Worm (Caenorhabditis elegans) whole organism, L1 larva: ENCODE measurements around the gene agr-1.

Experiments used
- F16B12.6 ChIP-seq: fragments of 150-350 bp; optimal IDR thresholded peaks from 2 replicates; lab custom pipeline; 2014; ENCODE audit warnings: missing biosample characterization, missing genetic modification characterization
- ama-1 ChIP-seq: fragments of 150-350 bp; optimal IDR thresholded peaks from 2 replicates; lab custom pipeline; 2014
- blmp-1 ChIP-seq: fragments of 150-350 bp; optimal IDR thresholded peaks from 2 replicates; lab custom pipeline; 2014; ENCODE audit warnings: missing biosample characterization, missing genetic modification characterization
- ceh-82 ChIP-seq, 3 experiments: fragments of 150-350 bp in 1 of 3; sonication (generic microtip) in 2 of 3; optimal IDR thresholded peaks; 2 replicates each; lab custom pipeline; 2014 to 2017; ENCODE audit warnings: missing biosample characterization in 3 of 3, missing genetic modification characterization in 3 of 3
- dsc-1 ChIP-seq: sonication (generic microtip); optimal IDR thresholded peaks from 2 replicates; lab custom pipeline; 2016; ENCODE audit warnings: mild to moderate bottlenecking, missing genetic modification characterization, missing compliant biosample characterization
- efl-1 ChIP-seq, 4 experiments: fragments of 150-350 bp; optimal IDR thresholded peaks in 3 of 4; peaks in 1 of 4; 1 replicate in 1 of 4; 2 replicates in 3 of 4; lab custom pipeline; 2014; ENCODE audit warnings: missing biosample characterization in 2 of 4, missing genetic modification characterization in 2 of 4, missing genetic modification reagents in 2 of 4
- egl-13 ChIP-seq: sonication (generic microtip); optimal IDR thresholded peaks from 2 replicates; lab custom pipeline; 2016; ENCODE audit warnings: missing genotype, missing genetic modification reagents, missing genetic modification characterization, missing compliant biosample characterization
- egl-27 ChIP-seq, 2 experiments: fragments of 150-350 bp in 1 of 2; sonication (generic microtip); optimal IDR thresholded peaks; 3 replicates each; lab custom pipeline; 2017 to 2018; ENCODE audit warnings: missing biosample characterization in 2 of 2, missing genetic modification characterization in 2 of 2, missing genetic modification reagents in 2 of 2
- elt-3 ChIP-seq, 6 experiments: fragments of 150-350 bp in 1 of 6; sonication (generic microtip); optimal IDR thresholded peaks; 2 replicates each; lab custom pipeline; 2017 to 2018; ENCODE audit warnings: missing biosample characterization in 6 of 6, missing genetic modification characterization in 6 of 6, inconsistent platforms in 1 of 6
- fkh-10 ChIP-seq: sonication (generic microtip); optimal IDR thresholded peaks from 2 replicates; lab custom pipeline; 2017; ENCODE audit warnings: missing biosample characterization, missing genetic modification reagents, missing genetic modification characterization
- fkh-4 ChIP-seq: sonication (generic microtip); optimal IDR thresholded peaks from 2 replicates; lab custom pipeline; 2016; ENCODE audit warnings: missing compliant biosample characterization, missing genetic modification characterization, borderline replicate concordance
- fkh-8 ChIP-seq: sonication (generic microtip); optimal IDR thresholded peaks from 2 replicates; lab custom pipeline; 2016; ENCODE audit warnings: mild to moderate bottlenecking, missing genetic modification characterization, missing compliant biosample characterization
- hlh-17 ChIP-seq: fragments of 200-800 bp; sonication (Bioruptor generic); optimal IDR thresholded peaks from 2 replicates; lab custom pipeline; 2018; ENCODE audit warnings: missing genetic modification characterization, mild to moderate bottlenecking, missing compliant biosample characterization, moderate library complexity, borderline replicate concordance
- irx-1 ChIP-seq: sonication (generic microtip); optimal IDR thresholded peaks from 2 replicates; lab custom pipeline; 2016; ENCODE audit warnings: missing genetic modification characterization, missing compliant biosample characterization
- jun-1 ChIP-seq: fragments of 150-350 bp; optimal IDR thresholded peaks from 2 replicates; lab custom pipeline; 2014; ENCODE audit warnings: missing biosample characterization, missing genetic modification reagents, missing genetic modification characterization
- lin-14 ChIP-seq: fragments of 200-800 bp; sonication (Bioruptor generic); optimal IDR thresholded peaks from 2 replicates; lab custom pipeline; 2018; ENCODE audit warnings: mild to moderate bottlenecking, missing genetic modification characterization, moderate library complexity, missing compliant biosample characterization
- lir-3 ChIP-seq: sonication (generic microtip); optimal IDR thresholded peaks from 2 replicates; lab custom pipeline; 2016; ENCODE audit warnings: mild to moderate bottlenecking, missing genetic modification characterization, moderate library complexity, missing compliant biosample characterization; ENCODE audit not compliant: poor library complexity
- lsy-2 ChIP-seq, 2 experiments: fragments of 150-350 bp; optimal IDR thresholded peaks; 2 replicates each; lab custom pipeline; 2014; ENCODE audit warnings: missing biosample characterization in 2 of 2, missing genetic modification characterization in 2 of 2
- mab-9 ChIP-seq: fragments of 200-800 bp; sonication (Bioruptor generic); IDR thresholded peaks from 2 replicates; pipeline ENCODE4 v1.3.6; 2022; ENCODE audit warnings: missing genetic modification reagents, missing genetic modification characterization, missing compliant biosample characterization
- mdl-1 ChIP-seq, 2 experiments: fragments of 150-350 bp; optimal IDR thresholded peaks; 2 replicates each; lab custom pipeline; 2014 to 2017; ENCODE audit warnings: missing biosample characterization in 2 of 2, missing genetic modification characterization in 2 of 2, inconsistent platforms in 1 of 2
- mef-2 ChIP-seq: fragments of 150-350 bp; optimal IDR thresholded peaks from 2 replicates; lab custom pipeline; 2014; ENCODE audit warnings: missing biosample characterization, missing genetic modification characterization
- mep-1 ChIP-seq: fragments of 150-350 bp; optimal IDR thresholded peaks from 2 replicates; lab custom pipeline; 2014; ENCODE audit warnings: missing biosample characterization, missing genetic modification characterization
- nhr-19 ChIP-seq: fragments of 200-800 bp; sonication (Bioruptor generic); conservative IDR thresholded peaks from 2 replicates; pipeline ENCODE4 v1.3.6; 2022; ENCODE audit warnings: missing genetic modification characterization, missing compliant biosample characterization
- nhr-20 ChIP-seq: sonication (generic microtip); optimal IDR thresholded peaks from 2 replicates; lab custom pipeline; 2016; ENCODE audit warnings: mild to moderate bottlenecking, missing genetic modification characterization, missing compliant biosample characterization
- nhr-237 ChIP-seq: fragments of 150-350 bp; optimal IDR thresholded peaks from 2 replicates; lab custom pipeline; 2014; ENCODE audit warnings: missing biosample characterization, missing genetic modification characterization
- nhr-47 ChIP-seq: sonication (generic microtip); optimal IDR thresholded peaks from 2 replicates; lab custom pipeline; 2016; ENCODE audit warnings: mild to moderate bottlenecking, missing genetic modification characterization, moderate library complexity, missing compliant biosample characterization
- nhr-71 ChIP-seq: sonication (generic microtip); optimal IDR thresholded peaks from 2 replicates; lab custom pipeline; 2016; ENCODE audit warnings: mild to moderate bottlenecking, missing genetic modification characterization, moderate library complexity, missing compliant biosample characterization
- nhr-77 ChIP-seq: fragments of 150-350 bp; optimal IDR thresholded peaks from 2 replicates; lab custom pipeline; 2014; ENCODE audit warnings: missing biosample characterization, missing genetic modification characterization
- nhr-85 ChIP-seq: sonication (generic microtip); peaks from one replicate; lab custom pipeline; 2016; ENCODE audit warnings: missing genetic modification characterization, inconsistent platforms, missing compliant biosample characterization
- pag-3 ChIP-seq: sonication (generic microtip); optimal IDR thresholded peaks from 2 replicates; lab custom pipeline; 2017; ENCODE audit warnings: missing genetic modification characterization, mild to moderate bottlenecking, missing compliant biosample characterization, antibody characterized with exemption, borderline replicate concordance; ENCODE audit not compliant: insufficient read depth
- rnt-1 ChIP-seq: sonication (generic microtip); optimal IDR thresholded peaks from 2 replicates; lab custom pipeline; 2016; ENCODE audit warnings: mild to moderate bottlenecking, missing genetic modification characterization, moderate library complexity, missing compliant biosample characterization
- snpc-4 ChIP-seq: fragments of 150-350 bp; optimal IDR thresholded peaks from 2 replicates; lab custom pipeline; 2014; ENCODE audit warnings: missing biosample characterization, missing genetic modification characterization
- snu-23 ChIP-seq: sonication (generic microtip); optimal IDR thresholded peaks from 2 replicates; lab custom pipeline; 2016; ENCODE audit warnings: missing genetic modification characterization, missing compliant biosample characterization
- swsn-7 ChIP-seq: sonication (generic microtip); optimal IDR thresholded peaks from 2 replicates; lab custom pipeline; 2016; ENCODE audit warnings: missing genetic modification characterization, missing compliant biosample characterization
- tbx-2 ChIP-seq: sonication (generic microtip); optimal IDR thresholded peaks from 2 replicates; lab custom pipeline; 2016; ENCODE audit warnings: missing genetic modification characterization, missing compliant biosample characterization
- unc-130 ChIP-seq: fragments of 150-350 bp; optimal IDR thresholded peaks from 2 replicates; lab custom pipeline; 2017; ENCODE audit warnings: missing biosample characterization, missing genetic modification characterization, inconsistent platforms
- unc-30 ChIP-seq: sonication (generic microtip); optimal IDR thresholded peaks from 2 replicates; lab custom pipeline; 2017; ENCODE audit warnings: missing biosample characterization, missing genetic modification characterization
- vab-15 ChIP-seq: sonication (generic microtip); optimal IDR thresholded peaks from 2 replicates; lab custom pipeline; 2017; ENCODE audit warnings: missing genotype, mild to moderate bottlenecking, missing genetic modification characterization, missing compliant biosample characterization
- ztf-11 ChIP-seq, 2 experiments: sonication (generic microtip); optimal IDR thresholded peaks; 2 replicates each; lab custom pipeline; 2016 to 2017; ENCODE audit warnings: missing genetic modification characterization in 2 of 2, missing biosample characterization in 1 of 2, missing compliant biosample characterization in 1 of 2

agr-1 gene

ce11 chrII:6823912-6824311 lies 48.9 kb upstream of the agr-1 start:
- TF ChIP-seq blmp-1 (tag; lab: Kevin White, UChicago) (peak; percentile 95), fkh-10 (peak; percentile 69), mdl-1 (tag; optimal IDR thresholded peaks at IDR 0.05; lab: Kevin White, UChicago) (peak in 1 of 2 experiments; percentile 29), lin-14 (GFP tag; lab: Kevin White, UChicago) (peak; percentile 91), nhr-85 (tag; lab: Kevin White, UChicago) (peak; percentile 80), lsy-2 (tag; optimal IDR thresholded peaks at IDR 0.05; lab: Kevin White, UChicago) (peak; percentile 19 to 26), swsn-7 (tag; lab: Kevin White, UChicago) (peak; percentile 9), mep-1 (tag; lab: Kevin White, UChicago) (peak; percentile 36), elt-3 (tag; optimal IDR thresholded peaks at IDR 0.05; lab: Kevin White, UChicago) (peak in 2 of 6 experiments; percentile 6 to 24), nhr-77 (tag; lab: Kevin White, UChicago) (no peak), unc-30 (tag; lab: Kevin White, UChicago) (no peak), pag-3 (tag; lab: Kevin White, UChicago) (no peak), ceh-82 (tag; optimal IDR thresholded peaks at IDR 0.05; lab: Kevin White, UChicago) (peak in 1 of 3 experiments; percentile 25), snu-23 (GFP tag; lab: Kevin White, UChicago) (peak; percentile 56), nhr-47 (tag; lab: Kevin White, UChicago) (peak; percentile 6), nhr-20 (tag; lab: Kevin White, UChicago) (peak; percentile 64), fkh-8 (tag; lab: Kevin White, UChicago) (peak; percentile 1), dsc-1 (no peak), nhr-71 (tag; lab: Kevin White, UChicago) (peak; percentile 50), lir-3 (tag; lab: Kevin White, UChicago) (no peak), egl-13 (peak; percentile 41)

- peak; percentile 64 for TF ChIP-seq tbx-2 (tag; lab: Kevin White, UChicago)
- TF ChIP-seq F16B12.6: no peak
- TF ChIP-seq lin-14 (GFP tag; lab: Kevin White, UChicago): peak; percentile 89
- TF ChIP-seq nhr-20 (tag; lab: Kevin White, UChicago): peak; percentile 23
- TF ChIP-seq jun-1 (tag; lab: Kevin White, UChicago): peak; percentile 1
- peak in 1 of 2 experiments; percentile 60 for TF ChIP-seq egl-27 (tag; optimal IDR thresholded peaks at IDR 0.05; lab: Kevin White, UChicago)
- peak; percentile 40 for TF ChIP-seq mep-1 (tag; lab: Kevin White, UChicago)
- TF ChIP-seq ama-1 (lab: Kevin White, UChicago): no peak
- TF ChIP-seq efl-1 (optimal IDR thresholded peaks at IDR 0.05; lab: Kevin White, UChicago): no peak
- no peak for TF ChIP-seq efl-1 (GFP tag; optimal IDR thresholded peaks at IDR 0.05 in 1 of 2; lab: Kevin White, UChicago)
- peak; percentile 22 for TF ChIP-seq swsn-7 (tag; lab: Kevin White, UChicago)
- peak; percentile 29 for TF ChIP-seq blmp-1 (tag; lab: Kevin White, UChicago)
- peak; percentile 19 to 45 for TF ChIP-seq lsy-2 (tag; optimal IDR thresholded peaks at IDR 0.05; lab: Kevin White, UChicago)
- peak; percentile 58 for TF ChIP-seq nhr-71 (tag; lab: Kevin White, UChicago)
- TF ChIP-seq fkh-4: peak; percentile 23
- no peak for TF ChIP-seq nhr-237 (tag; lab: Kevin White, UChicago)
- TF ChIP-seq ztf-11 (tag; optimal IDR thresholded peaks at IDR 0.05; lab: Kevin White, UChicago): peak in 1 of 2 experiments; percentile 13
- no peak for TF ChIP-seq snpc-4
- TF ChIP-seq nhr-19: peak; percentile 39; the same call in 1 of the 2 replicates
- TF ChIP-seq unc-130 (tag; lab: Kevin White, UChicago): peak; percentile 43
- peak; percentile 87 for TF ChIP-seq nhr-85 (tag; lab: Kevin White, UChicago)
- no peak for TF ChIP-seq vab-15 (tag; lab: Kevin White, UChicago)
- TF ChIP-seq mef-2 (tag; lab: Kevin White, UChicago): no peak
- TF ChIP-seq snu-23 (GFP tag; lab: Kevin White, UChicago): peak; percentile 47
- TF ChIP-seq dsc-1: peak; percentile 92
- peak; percentile 71 for TF ChIP-seq rnt-1 (tag; lab: Kevin White, UChicago)
- no peak for TF ChIP-seq hlh-17
- TF ChIP-seq mab-9 (GFP tag; lab: Robert Waterston, UW): 0 out of 2 replicates have a peak, but pooled peaks have one; percentile 19
- TF ChIP-seq irx-1 (tag; lab: Kevin White, UChicago): peak; percentile 35
- TF ChIP-seq, all 84 proteins: peak for 20
Measured at ce11 chrII:6823233-6823632, 48.3 kb upstream of the agr-1 start.
